Fruit fly (Drosophila melanogaster): Measurements from ENCODE around the gene CG33642.

Gene CG33642

dm6 chr2L:13570982-13571426, 41.2 kb downstream of the CG33642 start:
- TF ChIP-seq ovo (GFP tag; optimal IDR thresholded peaks at IDR 0.05) (no peak), Mnt (GFP tag; optimal IDR thresholded peaks at IDR 0.05) (no peak), Crg-1 (GFP tag; optimal IDR thresholded peaks at IDR 0.05) (no peak), CG7045 (GFP tag; optimal IDR thresholded peaks at IDR 0.05) (peak; percentile 33), Hr96 (GFP tag; optimal IDR thresholded peaks at IDR 0.05) (peak; percentile 43), pad (GFP tag; optimal IDR thresholded peaks at IDR 0.05) (no peak), CG7101 (tag; optimal IDR thresholded peaks at IDR 0.05) (peak; percentile 60), CG1620 (GFP tag; optimal IDR thresholded peaks at IDR 0.05) (peak; percentile 27), cnc (optimal IDR thresholded peaks at IDR 0.05) (no peak), tj (GFP tag; optimal IDR thresholded peaks at IDR 0.05) (no peak), CG11617 (GFP tag; optimal IDR thresholded peaks at IDR 0.05) (peak; percentile 53), CG14711 (tag; optimal IDR thresholded peaks at IDR 0.05) (peak; percentile 34), CG33017 (tag; optimal IDR thresholded peaks at IDR 0.05) (no peak), bab1 (GFP tag; optimal IDR thresholded peaks at IDR 0.05) (peak; percentile 83), kay (GFP tag; ENCODE audit: borderline replicate concordance) (no peak), toe (GFP tag; optimal IDR thresholded peaks at IDR 0.05) (no peak), Clk (GFP tag; optimal IDR thresholded peaks at IDR 0.05) (no peak), CG12768 (GFP tag; optimal IDR thresholded peaks at IDR 0.05) (peak; percentile 24), cic (GFP tag; optimal IDR thresholded peaks at IDR 0.05) (no peak), CG5204 (GFP tag; optimal IDR thresholded peaks at IDR 0.05) (peak; percentile 46)

dm6 chr2L:13571791-13572451, 42.1 kb downstream of the CG33642 start:
- TF ChIP-seq CG11617 (GFP tag; optimal IDR thresholded peaks at IDR 0.05) (peak; percentile 23), kay (GFP tag; ENCODE audit: borderline replicate concordance) (peak; percentile 12), CG7045 (GFP tag; optimal IDR thresholded peaks at IDR 0.05) (peak; percentile 23), tj (GFP tag; optimal IDR thresholded peaks at IDR 0.05) (peak; percentile 94), Hr96 (GFP tag; optimal IDR thresholded peaks at IDR 0.05) (no peak), CG12768 (GFP tag; optimal IDR thresholded peaks at IDR 0.05) (no peak), CG14711 (tag; optimal IDR thresholded peaks at IDR 0.05) (peak; percentile 46), pad (GFP tag; optimal IDR thresholded peaks at IDR 0.05) (peak; percentile 12)

Measured in whole organism, adult.